Worm (Caenorhabditis elegans) whole organism, early embryonic: Measurements from ENCODE around the gene ZK1098.12.

Experiments used
- F13C5.2 ChIP-seq: sonication (generic microtip); optimal IDR thresholded peaks from 2 replicates; lab custom pipeline; 2017; ENCODE audit warnings: mild to moderate bottlenecking, missing genetic modification characterization, inconsistent platforms, missing compliant biosample characterization
- aly-1 ChIP-seq: sonication (generic microtip); optimal IDR thresholded peaks from 2 replicates; lab custom pipeline; 2016; ENCODE audit warnings: missing genetic modification characterization, missing compliant biosample characterization
- ama-1 ChIP-seq: fragments of 150-350 bp; optimal IDR thresholded peaks from 2 replicates; lab custom pipeline; 2014
- ceh-36 ChIP-seq: sonication (generic microtip); optimal IDR thresholded peaks from 2 replicates; lab custom pipeline; 2016; ENCODE audit warnings: missing genetic modification characterization, inconsistent platforms, missing compliant biosample characterization
- flt-1 ChIP-seq: fragments of 200-800 bp; sonication (Bioruptor generic); IDR thresholded peaks from 2 replicates; pipeline ENCODE4 v1.3.6; 2022; ENCODE audit warnings: missing genetic modification characterization, missing compliant biosample characterization
- hmbx-1 ChIP-seq: sonication (generic microtip); optimal IDR thresholded peaks from 2 replicates; lab custom pipeline; 2016; ENCODE audit warnings: mild to moderate bottlenecking, missing genetic modification characterization, missing compliant biosample characterization
- hmg-4 ChIP-seq: fragments of 200-800 bp; sonication (Bioruptor generic); optimal IDR thresholded peaks from 2 replicates; lab custom pipeline; 2018; ENCODE audit warnings: mild to moderate bottlenecking, missing genetic modification characterization, missing compliant biosample characterization
- hnd-1 ChIP-seq: sonication (generic microtip); optimal IDR thresholded peaks from 2 replicates; lab custom pipeline; 2016; ENCODE audit warnings: missing genetic modification characterization, missing compliant biosample characterization
- sea-1 ChIP-seq: fragments of 200-800 bp; sonication (Bioruptor generic); conservative IDR thresholded peaks from 2 replicates; pipeline ENCODE4 v1.3.6; 2022; ENCODE audit warnings: missing genetic modification characterization, missing compliant biosample characterization
- tbx-37 ChIP-seq: fragments of 200-800 bp; sonication (Bioruptor generic); conservative IDR thresholded peaks from 2 replicates; pipeline ENCODE4 v1.3.6; 2022; ENCODE audit warnings: missing genetic modification reagents, missing genetic modification characterization, missing compliant biosample characterization

- TF ChIP-seq tbx-37 (no peak), hmbx-1 (tag; lab: Kevin White, UChicago) (no peak), hnd-1 (tag; lab: Kevin White, UChicago) (no peak), flt-1 (GFP tag; lab: Robert Waterston, UW) (no peak), sea-1 (GFP tag; lab: Robert Waterston, UW) (no peak), ama-1 (lab: Kevin White, UChicago) (no peak), hmg-4 (GFP tag; lab: Kevin White, UChicago) (no peak), ceh-36 (tag; lab: Kevin White, UChicago) (no peak), aly-1 (no peak), F13C5.2 (tag; lab: Kevin White, UChicago) (no peak)
Measured at ce11 chrIII:9556300-9556699, 11.4 kb downstream of the ZK1098.12 start, which contains the start of gene ZK1098.11.
